Worm (Caenorhabditis elegans) whole organism, L2 larva: ENCODE measurements around the gene T21E8.5.

Experiments
- R02D3.7 ChIP-seq: fragments of 150-350 bp; optimal IDR thresholded peaks from 2 replicates; lab custom pipeline; 2014; ENCODE audit warnings: missing biosample characterization, missing genetic modification characterization
- crh-2 ChIP-seq: sonication (generic microtip); optimal IDR thresholded peaks from 2 replicates; lab custom pipeline; 2017; ENCODE audit warnings: missing biosample characterization, missing genetic modification characterization
- egl-27 ChIP-seq: sonication (generic microtip); optimal IDR thresholded peaks from 3 replicates; lab custom pipeline; 2017; ENCODE audit warnings: missing biosample characterization, missing genetic modification reagents, missing genetic modification characterization
- elt-3 ChIP-seq: sonication (generic microtip); optimal IDR thresholded peaks from 2 replicates; lab custom pipeline; 2017; ENCODE audit warnings: missing biosample characterization, missing genetic modification characterization
- fos-1 ChIP-seq: fragments of 150-350 bp; optimal IDR thresholded peaks from 2 replicates; lab custom pipeline; 2014; ENCODE audit warnings: missing biosample characterization, missing genetic modification characterization
- lin-11 ChIP-seq: fragments of 150-350 bp; sonication (generic microtip); optimal IDR thresholded peaks from 2 replicates; lab custom pipeline; 2014; ENCODE audit warnings: missing biosample characterization, missing genetic modification characterization, inconsistent platforms, mixed read lengths
- mab-5 ChIP-seq: fragments of 150-350 bp; optimal IDR thresholded peaks from 2 replicates; lab custom pipeline; 2014; ENCODE audit warnings: missing biosample characterization, missing genetic modification characterization
- mdl-1 ChIP-seq, 2 experiments: fragments of 150-350 bp in 1 of 2; sonication (generic microtip) in 1 of 2; optimal IDR thresholded peaks; 2 replicates each; lab custom pipeline; 2017; ENCODE audit warnings: missing biosample characterization in 2 of 2, missing genetic modification characterization in 2 of 2
- nhr-10 ChIP-seq: sonication (generic microtip); optimal IDR thresholded peaks from 2 replicates; lab custom pipeline; 2017; ENCODE audit warnings: missing biosample characterization, missing genetic modification characterization
- nhr-11 ChIP-seq: fragments of 150-350 bp; optimal IDR thresholded peaks from 2 replicates; lab custom pipeline; 2014; ENCODE audit warnings: missing biosample characterization, missing genetic modification characterization
- nhr-25 ChIP-seq: fragments of 150-350 bp; sonication (generic microtip); optimal IDR thresholded peaks from 3 replicates; lab custom pipeline; 2014; ENCODE audit warnings: missing biosample characterization, missing genetic modification characterization
- skn-1 ChIP-seq: sonication (generic microtip); optimal IDR thresholded peaks from 2 replicates; lab custom pipeline; 2017; ENCODE audit warnings: missing biosample characterization, missing genetic modification characterization
- unc-62 ChIP-seq: fragments of 150-350 bp; optimal IDR thresholded peaks from 2 replicates; lab custom pipeline; 2014; ENCODE audit warnings: missing biosample characterization, missing genetic modification reagents, missing genetic modification characterization
- zag-1 ChIP-seq: fragments of 150-350 bp; optimal IDR thresholded peaks from 2 replicates; lab custom pipeline; 2014; ENCODE audit warnings: missing biosample characterization, missing genetic modification characterization

ce11 chrX:10870137-10870536 lies 15.8 kb upstream of the T21E8.5 start, which contains the start of gene pgp-7:
- TF ChIP-seq fos-1 (tag; lab: Kevin White, UChicago), result no peak
- TF ChIP-seq lin-11, result no peak
- TF ChIP-seq unc-62, result no peak
- TF ChIP-seq crh-2 (tag; lab: Kevin White, UChicago), result no peak
- no peak for TF ChIP-seq mdl-1 (tag; optimal IDR thresholded peaks at IDR 0.05; lab: Kevin White, UChicago)
- TF ChIP-seq nhr-25 (tag; lab: Kevin White, UChicago), result no peak
- TF ChIP-seq skn-1 (tag; lab: Kevin White, UChicago), result no peak
- TF ChIP-seq zag-1, result no peak
- no peak for TF ChIP-seq elt-3 (tag; lab: Kevin White, UChicago)
- TF ChIP-seq nhr-10, result no peak
- TF ChIP-seq mab-5 (tag; lab: Kevin White, UChicago), result no peak
- TF ChIP-seq R02D3.7 (tag; lab: Kevin White, UChicago), result no peak
- TF ChIP-seq egl-27 (tag; lab: Kevin White, UChicago), result no peak
- no peak for TF ChIP-seq nhr-11 (tag; lab: Kevin White, UChicago)
